Worm (Caenorhabditis elegans) whole organism, L2 larva: ENCODE measurements around the gene C07D10.6.

Source experiments
- C34F6.9 ChIP-seq: fragments of 150-350 bp; optimal IDR thresholded peaks from 2 replicates; lab custom pipeline; 2014; ENCODE audit warnings: missing biosample characterization, missing genetic modification characterization
- Y55F3AM.14 ChIP-seq: fragments of 200-800 bp; sonication (Bioruptor generic); optimal IDR thresholded peaks from 2 replicates; lab custom pipeline; 2018; ENCODE audit warnings: mild to moderate bottlenecking, missing genetic modification characterization, missing compliant biosample characterization
- ZK546.5 ChIP-seq: sonication (generic microtip); optimal IDR thresholded peaks from 2 replicates; lab custom pipeline; 2017; ENCODE audit warnings: missing biosample characterization, missing genetic modification characterization
- ama-1 ChIP-seq: fragments of 150-350 bp; optimal IDR thresholded peaks from 2 replicates; lab custom pipeline; 2018; ENCODE audit warnings: inconsistent platforms
- blmp-1 ChIP-seq: sonication (generic microtip); optimal IDR thresholded peaks from 2 replicates; lab custom pipeline; 2017; ENCODE audit warnings: missing genetic modification characterization, mild to moderate bottlenecking, missing compliant biosample characterization, antibody characterized with exemption, moderate library complexity; ENCODE audit not compliant: insufficient read depth
- ceh-16 ChIP-seq: fragments of 150-350 bp; optimal IDR thresholded peaks from 2 replicates; lab custom pipeline; 2014; ENCODE audit warnings: missing biosample characterization, missing genetic modification characterization
- ceh-82 ChIP-seq: fragments of 150-350 bp; optimal IDR thresholded peaks from 2 replicates; lab custom pipeline; 2014; ENCODE audit warnings: missing biosample characterization, missing genetic modification characterization
- crh-2 ChIP-seq: sonication (generic microtip); optimal IDR thresholded peaks from 2 replicates; lab custom pipeline; 2017; ENCODE audit warnings: missing biosample characterization, missing genetic modification characterization
- elt-3 ChIP-seq: sonication (generic microtip); optimal IDR thresholded peaks from 2 replicates; lab custom pipeline; 2017; ENCODE audit warnings: missing biosample characterization, missing genetic modification characterization
- fos-1 ChIP-seq: fragments of 150-350 bp; optimal IDR thresholded peaks from 2 replicates; lab custom pipeline; 2014; ENCODE audit warnings: missing biosample characterization, missing genetic modification characterization
- gmeb-1 ChIP-seq: fragments of 150-350 bp; optimal IDR thresholded peaks from 2 replicates; lab custom pipeline; 2014; ENCODE audit warnings: missing biosample characterization, missing genetic modification characterization
- lin-39 ChIP-seq: fragments of 150-350 bp; optimal IDR thresholded peaks from 2 replicates; lab custom pipeline; 2014; ENCODE audit warnings: missing biosample characterization, missing genetic modification reagents, missing genetic modification characterization
- mab-5 ChIP-seq: fragments of 150-350 bp; optimal IDR thresholded peaks from 2 replicates; lab custom pipeline; 2014; ENCODE audit warnings: missing biosample characterization, missing genetic modification characterization
- mbf-1 ChIP-seq: sonication (generic microtip); optimal IDR thresholded peaks from 2 replicates; lab custom pipeline; 2017; ENCODE audit warnings: missing biosample characterization, missing genetic modification characterization
- mdl-1 ChIP-seq, 2 experiments: fragments of 150-350 bp in 1 of 2; sonication (generic microtip) in 1 of 2; optimal IDR thresholded peaks; 2 replicates each; lab custom pipeline; 2017; ENCODE audit warnings: missing biosample characterization in 2 of 2, missing genetic modification characterization in 2 of 2
- nhr-11 ChIP-seq: fragments of 150-350 bp; optimal IDR thresholded peaks from 2 replicates; lab custom pipeline; 2014; ENCODE audit warnings: missing biosample characterization, missing genetic modification characterization
- nhr-12 ChIP-seq: fragments of 150-350 bp; optimal IDR thresholded peaks from 2 replicates; lab custom pipeline; 2014; ENCODE audit warnings: missing biosample characterization, missing genetic modification characterization
- nhr-129 ChIP-seq: fragments of 150-350 bp; optimal IDR thresholded peaks from 2 replicates; lab custom pipeline; 2014; ENCODE audit warnings: missing biosample characterization, missing genetic modification characterization
- nhr-21 ChIP-seq: fragments of 150-350 bp; optimal IDR thresholded peaks from 2 replicates; lab custom pipeline; 2014; ENCODE audit warnings: missing biosample characterization, missing genetic modification characterization
- nhr-237 ChIP-seq: fragments of 150-350 bp; optimal IDR thresholded peaks from 2 replicates; lab custom pipeline; 2014; ENCODE audit warnings: missing biosample characterization, missing genetic modification characterization
- nhr-25 ChIP-seq: fragments of 150-350 bp; sonication (generic microtip); optimal IDR thresholded peaks from 3 replicates; lab custom pipeline; 2014; ENCODE audit warnings: missing biosample characterization, missing genetic modification characterization
- peb-1 ChIP-seq: fragments of 150-350 bp; optimal IDR thresholded peaks from 2 replicates; lab custom pipeline; 2014; ENCODE audit warnings: missing biosample characterization, missing genetic modification characterization
- sem-4 ChIP-seq: fragments of 150-350 bp; optimal IDR thresholded peaks from 2 replicates; lab custom pipeline; 2014; ENCODE audit warnings: missing biosample characterization, missing genetic modification reagents, missing genetic modification characterization
- sma-3 ChIP-seq: sonication (generic microtip); optimal IDR thresholded peaks from 2 replicates; lab custom pipeline; 2016; ENCODE audit warnings: missing genetic modification reagents, missing genetic modification characterization, missing compliant biosample characterization
- sma-9 ChIP-seq, 2 experiments: fragments of 150-350 bp in 1 of 2; sonication (generic microtip) in 1 of 2; optimal IDR thresholded peaks; 2 replicates each; lab custom pipeline; 2014 to 2016; ENCODE audit warnings: missing genetic modification characterization in 2 of 2, mild to moderate bottlenecking in 1 of 2, missing biosample characterization in 1 of 2, missing compliant biosample characterization in 1 of 2, missing genetic modification reagents in 1 of 2, moderate library complexity in 1 of 2
- snpc-4 ChIP-seq: fragments of 150-350 bp; optimal IDR thresholded peaks from 2 replicates; lab custom pipeline; 2014; ENCODE audit warnings: missing biosample characterization, missing genetic modification characterization
- unc-62 ChIP-seq: fragments of 150-350 bp; optimal IDR thresholded peaks from 2 replicates; lab custom pipeline; 2014; ENCODE audit warnings: missing biosample characterization, missing genetic modification reagents, missing genetic modification characterization
- zag-1 ChIP-seq: fragments of 150-350 bp; optimal IDR thresholded peaks from 2 replicates; lab custom pipeline; 2014; ENCODE audit warnings: missing biosample characterization, missing genetic modification characterization
- ztf-1 ChIP-seq: fragments of 200-800 bp; sonication (Bioruptor generic); conservative IDR thresholded peaks from 2 replicates; pipeline ENCODE4 v1.3.6; 2022; ENCODE audit warnings: missing genetic modification characterization, missing compliant biosample characterization
- ztf-4 ChIP-seq: fragments of 150-350 bp; optimal IDR thresholded peaks from 2 replicates; lab custom pipeline; 2014; ENCODE audit warnings: missing biosample characterization, missing genetic modification characterization

The C07D10.6 gene

ce11 chrII:7374143-7374542, 5.0 kb upstream of the C07D10.6 start, which contains the start of the genes mtch-1 and rpb-4 (continued):
- no peak for TF ChIP-seq ceh-82 (tag; lab: Kevin White, UChicago)

- TF ChIP-seq gmeb-1 = no peak
- TF ChIP-seq mdl-1 (tag; optimal IDR thresholded peaks at IDR 0.05; lab: Kevin White, UChicago) = no peak
- TF ChIP-seq nhr-237 (tag; lab: Kevin White, UChicago) = no peak
- TF ChIP-seq lin-39 (tag; lab: Kevin White, UChicago) = no peak
- no peak for TF ChIP-seq mab-5
- no peak for TF ChIP-seq fos-1 (tag; lab: Kevin White, UChicago)
- TF ChIP-seq crh-2 (tag; lab: Kevin White, UChicago) = no peak
- TF ChIP-seq blmp-1 (tag; lab: Kevin White, UChicago) = no peak
- TF ChIP-seq ama-1 = no peak
- no peak for TF ChIP-seq nhr-129 (tag; lab: Kevin White, UChicago)
- TF ChIP-seq mbf-1 = no peak
These were observed 4.1 kb upstream of the C07D10.6 start, which contains the start of gene F43E2.1 for ce11 chrII:7374980-7375379. Gene F43E2.1 (plus strand): TSS chrII:7375280.

- TF ChIP-seq nhr-11 (tag; lab: Kevin White, UChicago) = no peak
- TF ChIP-seq sma-9 (GFP tag; optimal IDR thresholded peaks at IDR 0.05; lab: Kevin White, UChicago) = no peak
- TF ChIP-seq sma-9 (tag; optimal IDR thresholded peaks at IDR 0.05; lab: Kevin White, UChicago) = no peak
- no peak for TF ChIP-seq zag-1
- no peak for TF ChIP-seq C34F6.9 (tag; lab: Kevin White, UChicago)
These were observed 2.1 kb downstream of the C07D10.6 start, which contains the start of gene C07D10.5 for ce11 chrII:7381142-7381611. Gene C07D10.5 (plus strand): TSS chrII:7381561.

- TF ChIP-seq fos-1 (tag; lab: Kevin White, UChicago) (peak; percentile 51), peb-1 (no peak)
- TF ChIP-seq, all 48 proteins: peak for 1
These were observed 2.8 kb downstream of the C07D10.6 start for ce11 chrII:7381947-7382346.

ce11 chrII:7385442-7385841, 6.3 kb downstream of the C07D10.6 start, which contains the start of gene sre-3:
Gene sre-3 (plus strand): TSS chrII:7385742.
- TF ChIP-seq unc-62 (no peak), elt-3 (no peak), lin-39 (tag; lab: Kevin White, UChicago) (no peak), C34F6.9 (tag; lab: Kevin White, UChicago) (no peak), nhr-25 (tag; lab: Kevin White, UChicago) (no peak), ceh-16 (tag; lab: Kevin White, UChicago) (no peak), ZK546.5 (no peak), gmeb-1 (no peak), ztf-4 (tag; lab: Kevin White, UChicago) (no peak), nhr-129 (tag; lab: Kevin White, UChicago) (no peak), blmp-1 (tag; lab: Kevin White, UChicago) (no peak), ztf-1 (GFP tag; lab: Robert Waterston, UW) (no peak), nhr-21 (no peak), snpc-4 (no peak), nhr-12 (tag; lab: Kevin White, UChicago) (no peak)

- no peak for TF ChIP-seq C34F6.9 (tag; lab: Kevin White, UChicago)
- TF ChIP-seq nhr-12 (tag; lab: Kevin White, UChicago) = no peak
- no peak for TF ChIP-seq sma-3 (GFP tag; lab: Kevin White, UChicago)
- TF ChIP-seq sem-4 (tag; lab: Kevin White, UChicago) = no peak
- no peak for TF ChIP-seq snpc-4
- no peak for TF ChIP-seq ceh-16 (tag; lab: Kevin White, UChicago)
- no peak for TF ChIP-seq gmeb-1
- no peak for TF ChIP-seq nhr-21
- TF ChIP-seq Y55F3AM.14 = no peak
- TF ChIP-seq, all 48 proteins: peak for 0
These were observed 11.2 kb downstream of the C07D10.6 start for ce11 chrII:7390335-7390734.
